Worm (Caenorhabditis elegans) whole organism, L1 larva: Measurements from ENCODE around the gene ZC239.4.

Source experiments
- Y116A8C.19 ChIP-seq: sonication (generic microtip); optimal IDR thresholded peaks from 2 replicates; lab custom pipeline; 2016; ENCODE audit warnings: missing compliant biosample characterization, missing genetic modification characterization, borderline replicate concordance
- alr-1 ChIP-seq: fragments of 200-800 bp; sonication (Bioruptor generic); optimal IDR thresholded peaks from 2 replicates; lab custom pipeline; 2018; ENCODE audit warnings: borderline replicate concordance, mild to moderate bottlenecking, missing genetic modification characterization, missing compliant biosample characterization
- aly-2 ChIP-seq: fragments of 150-350 bp; optimal IDR thresholded peaks from 2 replicates; lab custom pipeline; 2014; ENCODE audit warnings: missing biosample characterization, missing genetic modification characterization
- blmp-1 ChIP-seq: fragments of 150-350 bp; optimal IDR thresholded peaks from 2 replicates; lab custom pipeline; 2014; ENCODE audit warnings: missing biosample characterization, missing genetic modification characterization
- ceh-63 ChIP-seq: fragments of 200-800 bp; sonication (Bioruptor generic); optimal IDR thresholded peaks from 2 replicates; lab custom pipeline; 2018; ENCODE audit warnings: mild to moderate bottlenecking, missing genetic modification characterization, missing compliant biosample characterization
- ceh-8 ChIP-seq: fragments of 200-800 bp; sonication (Bioruptor generic); optimal IDR thresholded peaks from 2 replicates; lab custom pipeline; 2018; ENCODE audit warnings: mild to moderate bottlenecking, missing genetic modification characterization, moderate library complexity, missing compliant biosample characterization
- ceh-88 ChIP-seq: fragments of 200-800 bp; sonication (Bioruptor generic); IDR thresholded peaks from 2 replicates; pipeline ENCODE4 v1.3.6; 2022; ENCODE audit warnings: missing genetic modification characterization, missing compliant biosample characterization
- efl-1 ChIP-seq, 4 experiments: fragments of 150-350 bp; optimal IDR thresholded peaks in 3 of 4; peaks in 1 of 4; 1 replicate in 1 of 4; 2 replicates in 3 of 4; lab custom pipeline; 2014; ENCODE audit warnings: missing biosample characterization in 2 of 4, missing genetic modification characterization in 2 of 4, missing genetic modification reagents in 2 of 4
- egl-27 ChIP-seq, 2 experiments: fragments of 150-350 bp in 1 of 2; sonication (generic microtip); optimal IDR thresholded peaks; 3 replicates each; lab custom pipeline; 2017 to 2018; ENCODE audit warnings: missing biosample characterization in 2 of 2, missing genetic modification characterization in 2 of 2, missing genetic modification reagents in 2 of 2
- elt-2 ChIP-seq: sonication (generic microtip); optimal IDR thresholded peaks from 2 replicates; lab custom pipeline; 2016; ENCODE audit warnings: missing genetic modification characterization, mild to moderate bottlenecking, inconsistent platforms, missing compliant biosample characterization, missing genetic modification reagents
- fkh-10 ChIP-seq: sonication (generic microtip); optimal IDR thresholded peaks from 2 replicates; lab custom pipeline; 2017; ENCODE audit warnings: missing biosample characterization, missing genetic modification reagents, missing genetic modification characterization
- fkh-8 ChIP-seq: sonication (generic microtip); optimal IDR thresholded peaks from 2 replicates; lab custom pipeline; 2016; ENCODE audit warnings: mild to moderate bottlenecking, missing genetic modification characterization, missing compliant biosample characterization
- fos-1 ChIP-seq: fragments of 150-350 bp; optimal IDR thresholded peaks from 2 replicates; lab custom pipeline; 2014; ENCODE audit warnings: missing biosample characterization, missing genetic modification characterization
- grh-1 ChIP-seq: fragments of 200-800 bp; sonication (Bioruptor generic); IDR thresholded peaks from 2 replicates; pipeline ENCODE4 v1.3.6; 2022; ENCODE audit warnings: missing genetic modification reagents, missing genetic modification characterization, missing compliant biosample characterization
- hlh-17 ChIP-seq: fragments of 200-800 bp; sonication (Bioruptor generic); optimal IDR thresholded peaks from 2 replicates; lab custom pipeline; 2018; ENCODE audit warnings: missing genetic modification characterization, mild to moderate bottlenecking, missing compliant biosample characterization, moderate library complexity, borderline replicate concordance
- hpl-2 ChIP-seq: fragments of 150-350 bp; optimal IDR thresholded peaks from 2 replicates; lab custom pipeline; 2014; ENCODE audit warnings: missing biosample characterization, missing genetic modification reagents, missing genetic modification characterization
- lin-13 ChIP-seq: fragments of 150-350 bp; optimal IDR thresholded peaks from 2 replicates; lab custom pipeline; 2014; ENCODE audit warnings: missing biosample characterization, missing genetic modification reagents, missing genetic modification characterization
- lin-15B ChIP-seq: fragments of 150-350 bp; sonication (generic microtip); optimal IDR thresholded peaks from 3 replicates; lab custom pipeline; 2014; ENCODE audit warnings: missing biosample characterization, missing genetic modification characterization
- lin-35 ChIP-seq, 2 experiments: fragments of 150-350 bp; optimal IDR thresholded peaks; 2 replicates each; lab custom pipeline; 2014; ENCODE audit warnings: missing biosample characterization in 2 of 2, missing genetic modification characterization in 2 of 2, missing genetic modification reagents in 2 of 2
- lsy-2 ChIP-seq, 2 experiments: fragments of 150-350 bp; optimal IDR thresholded peaks; 2 replicates each; lab custom pipeline; 2014; ENCODE audit warnings: missing biosample characterization in 2 of 2, missing genetic modification characterization in 2 of 2
- mep-1 ChIP-seq: fragments of 150-350 bp; optimal IDR thresholded peaks from 2 replicates; lab custom pipeline; 2014; ENCODE audit warnings: missing biosample characterization, missing genetic modification characterization
- nhr-20 ChIP-seq: sonication (generic microtip); optimal IDR thresholded peaks from 2 replicates; lab custom pipeline; 2016; ENCODE audit warnings: mild to moderate bottlenecking, missing genetic modification characterization, missing compliant biosample characterization
- nhr-28 ChIP-seq: fragments of 150-350 bp; optimal IDR thresholded peaks from 2 replicates; lab custom pipeline; 2014; ENCODE audit warnings: missing biosample characterization, missing genetic modification characterization
- nhr-84 ChIP-seq: sonication (generic microtip); optimal IDR thresholded peaks from 2 replicates; lab custom pipeline; 2017; ENCODE audit warnings: missing biosample characterization, missing genetic modification characterization
- nhr-85 ChIP-seq: sonication (generic microtip); peaks from one replicate; lab custom pipeline; 2016; ENCODE audit warnings: missing genetic modification characterization, inconsistent platforms, missing compliant biosample characterization
- pag-3 ChIP-seq: sonication (generic microtip); optimal IDR thresholded peaks from 2 replicates; lab custom pipeline; 2017; ENCODE audit warnings: missing genetic modification characterization, mild to moderate bottlenecking, missing compliant biosample characterization, antibody characterized with exemption, borderline replicate concordance; ENCODE audit not compliant: insufficient read depth
- rnt-1 ChIP-seq: sonication (generic microtip); optimal IDR thresholded peaks from 2 replicates; lab custom pipeline; 2016; ENCODE audit warnings: mild to moderate bottlenecking, missing genetic modification characterization, moderate library complexity, missing compliant biosample characterization
- sptf-1 ChIP-seq: fragments of 150-350 bp; optimal IDR thresholded peaks from 2 replicates; lab custom pipeline; 2014; ENCODE audit warnings: missing biosample characterization, missing genetic modification characterization
- unc-130 ChIP-seq: fragments of 150-350 bp; optimal IDR thresholded peaks from 2 replicates; lab custom pipeline; 2017; ENCODE audit warnings: missing biosample characterization, missing genetic modification characterization, inconsistent platforms
- vab-15 ChIP-seq: sonication (generic microtip); optimal IDR thresholded peaks from 2 replicates; lab custom pipeline; 2017; ENCODE audit warnings: missing genotype, mild to moderate bottlenecking, missing genetic modification characterization, missing compliant biosample characterization
- zag-1 ChIP-seq: fragments of 150-350 bp; optimal IDR thresholded peaks from 2 replicates; lab custom pipeline; 2014; ENCODE audit warnings: missing biosample characterization, missing genetic modification characterization
- ztf-4 ChIP-seq: fragments of 150-350 bp; optimal IDR thresholded peaks from 2 replicates; lab custom pipeline; 2014; ENCODE audit warnings: missing biosample characterization, missing genetic modification characterization

The ZC239.4 gene

ce11 chrII:3259254-3259653 is 45.3 kb downstream of the ZC239.4 start, which contains the start of gene gcy-19:
TSS of gene gcy-19 (minus strand) at chrII:3259354.
- TF ChIP-seq lin-35 (GFP tag; optimal IDR thresholded peaks at IDR 0.05; lab: Kevin White, UChicago) (no peak), fkh-10 (GFP tag; lab: Kevin White, UChicago) (no peak), elt-2 (no peak), lin-13 (GFP tag; lab: Kevin White, UChicago) (no peak), alr-1 (tag; lab: Kevin White, UChicago) (no peak), grh-1 (GFP tag; lab: Robert Waterston, UW) (no peak), efl-1 (optimal IDR thresholded peaks at IDR 0.05; lab: Kevin White, UChicago) (no peak), efl-1 (GFP tag; optimal IDR thresholded peaks at IDR 0.05 in 1 of 2; lab: Kevin White, UChicago) (no peak), nhr-85 (tag; lab: Kevin White, UChicago) (no peak), aly-2 (tag; lab: Kevin White, UChicago) (no peak), fkh-8 (no peak), ceh-8 (GFP tag; lab: Kevin White, UChicago) (no peak), hlh-17 (GFP tag; lab: Kevin White, UChicago) (no peak), nhr-84 (no peak), nhr-20 (tag; lab: Kevin White, UChicago) (no peak), unc-130 (no peak)

- TF ChIP-seq pag-3 (tag; lab: Kevin White, UChicago) (no peak), lin-15B (tag; lab: Kevin White, UChicago) (no peak), rnt-1 (tag; lab: Kevin White, UChicago) (no peak), egl-27 (tag; optimal IDR thresholded peaks at IDR 0.05; lab: Kevin White, UChicago) (no peak), ceh-88 (GFP tag; lab: Robert Waterston, UW) (no peak), ztf-4 (tag; lab: Kevin White, UChicago) (no peak), hlh-17 (GFP tag; lab: Kevin White, UChicago) (no peak), lsy-2 (tag; optimal IDR thresholded peaks at IDR 0.05; lab: Kevin White, UChicago) (no peak), Y116A8C.19 (tag; lab: Kevin White, UChicago) (no peak), alr-1 (tag; lab: Kevin White, UChicago) (no peak), nhr-85 (tag; lab: Kevin White, UChicago) (no peak), vab-15 (tag; lab: Kevin White, UChicago) (no peak), fos-1 (tag; lab: Kevin White, UChicago) (no peak), mep-1 (no peak), hpl-2 (no peak), nhr-28 (tag; lab: Kevin White, UChicago) (no peak), ceh-63 (GFP tag; lab: Kevin White, UChicago) (no peak), sptf-1 (no peak)
Measured at ce11 chrII:3262504-3262903, 48.5 kb downstream of the ZC239.4 start, which contains the start of gene F02E11.2. TSS of gene F02E11.2 (plus strand) at chrII:3262804.

- TF ChIP-seq blmp-1 (tag; lab: Kevin White, UChicago), result no peak
- no peak for TF ChIP-seq egl-27 (tag; optimal IDR thresholded peaks at IDR 0.05; lab: Kevin White, UChicago)
- TF ChIP-seq zag-1 (tag; lab: Kevin White, UChicago), result no peak
- no peak for TF ChIP-seq fkh-10 (GFP tag; lab: Kevin White, UChicago)
Measured at ce11 chrII:3264704-3265103, 50.7 kb downstream of the ZC239.4 start.
